Worm (Caenorhabditis elegans) whole organism, early embryonic: ENCODE results near the gene Y75B8A.28.

Experiments
- B0310.2 ChIP-seq: sonication (generic microtip); optimal IDR thresholded peaks from 2 replicates; lab custom pipeline; 2016; ENCODE audit warnings: mild to moderate bottlenecking, missing genetic modification characterization, missing compliant biosample characterization
- F13C5.2 ChIP-seq: sonication (generic microtip); optimal IDR thresholded peaks from 2 replicates; lab custom pipeline; 2017; ENCODE audit warnings: mild to moderate bottlenecking, missing genetic modification characterization, inconsistent platforms, missing compliant biosample characterization
- aly-1 ChIP-seq: sonication (generic microtip); optimal IDR thresholded peaks from 2 replicates; lab custom pipeline; 2016; ENCODE audit warnings: missing genetic modification characterization, missing compliant biosample characterization
- ama-1 ChIP-seq: fragments of 150-350 bp; optimal IDR thresholded peaks from 2 replicates; lab custom pipeline; 2014
- ceh-13 ChIP-seq: fragments of 200-800 bp; sonication (Bioruptor generic); optimal IDR thresholded peaks from 2 replicates; lab custom pipeline; 2018; ENCODE audit warnings: mild to moderate bottlenecking, missing genetic modification characterization, missing compliant biosample characterization
- ceh-36 ChIP-seq: sonication (generic microtip); optimal IDR thresholded peaks from 2 replicates; lab custom pipeline; 2016; ENCODE audit warnings: missing genetic modification characterization, inconsistent platforms, missing compliant biosample characterization
- ets-7 ChIP-seq: sonication (generic microtip); optimal IDR thresholded peaks from 2 replicates; lab custom pipeline; 2016; ENCODE audit warnings: missing genotype, missing genetic modification characterization, missing compliant biosample characterization
- flt-1 ChIP-seq: fragments of 200-800 bp; sonication (Bioruptor generic); IDR thresholded peaks from 2 replicates; pipeline ENCODE4 v1.3.6; 2022; ENCODE audit warnings: missing genetic modification characterization, missing compliant biosample characterization
- hmbx-1 ChIP-seq: sonication (generic microtip); optimal IDR thresholded peaks from 2 replicates; lab custom pipeline; 2016; ENCODE audit warnings: mild to moderate bottlenecking, missing genetic modification characterization, missing compliant biosample characterization
- hmg-4 ChIP-seq: fragments of 200-800 bp; sonication (Bioruptor generic); optimal IDR thresholded peaks from 2 replicates; lab custom pipeline; 2018; ENCODE audit warnings: mild to moderate bottlenecking, missing genetic modification characterization, missing compliant biosample characterization
- hnd-1 ChIP-seq: sonication (generic microtip); optimal IDR thresholded peaks from 2 replicates; lab custom pipeline; 2016; ENCODE audit warnings: missing genetic modification characterization, missing compliant biosample characterization
- pes-1 ChIP-seq: fragments of 200-800 bp; sonication (Bioruptor generic); IDR thresholded peaks from 2 replicates; pipeline ENCODE4 v1.3.6; 2022; ENCODE audit warnings: missing genetic modification reagents, missing genetic modification characterization, missing compliant biosample characterization
- scrt-1 ChIP-seq: fragments of 200-800 bp; sonication (Bioruptor generic); IDR thresholded peaks from 2 replicates; pipeline ENCODE4 v1.3.6; 2022; ENCODE audit warnings: missing genetic modification characterization, missing compliant biosample characterization
- sea-1 ChIP-seq: fragments of 200-800 bp; sonication (Bioruptor generic); conservative IDR thresholded peaks from 2 replicates; pipeline ENCODE4 v1.3.6; 2022; ENCODE audit warnings: missing genetic modification characterization, missing compliant biosample characterization
- tbx-11 ChIP-seq: fragments of 200-800 bp; sonication (Bioruptor generic); IDR thresholded peaks from 2 replicates; pipeline ENCODE4 v1.3.6; 2022; ENCODE audit warnings: missing genetic modification characterization, missing compliant biosample characterization
- tbx-37 ChIP-seq: fragments of 200-800 bp; sonication (Bioruptor generic); conservative IDR thresholded peaks from 2 replicates; pipeline ENCODE4 v1.3.6; 2022; ENCODE audit warnings: missing genetic modification reagents, missing genetic modification characterization, missing compliant biosample characterization
- tra-4 ChIP-seq: sonication (generic microtip); optimal IDR thresholded peaks from 2 replicates; lab custom pipeline; 2017; ENCODE audit warnings: missing genetic modification characterization, missing compliant biosample characterization

The Y75B8A.28 gene

ce11 chrIII:12318794-12319193 lies at the start of gene Y75B8A.28:
TSS of gene Y75B8A.28 (plus strand) at chrIII:12319089.
- no peak for TF ChIP-seq flt-1 (GFP tag; lab: Robert Waterston, UW)
- no peak for TF ChIP-seq ets-7 (tag; lab: Kevin White, UChicago)
- TF ChIP-seq tbx-37 (GFP tag; lab: Robert Waterston, UW) = no peak
- TF ChIP-seq tra-4 (tag; lab: Kevin White, UChicago) = no peak
- no peak for TF ChIP-seq B0310.2 (tag; lab: Kevin White, UChicago)
- TF ChIP-seq aly-1 (tag; lab: Kevin White, UChicago) = no peak
- no peak for TF ChIP-seq hmg-4 (GFP tag; lab: Kevin White, UChicago)
- no peak for TF ChIP-seq ceh-36 (tag; lab: Kevin White, UChicago)
- TF ChIP-seq F13C5.2 (tag; lab: Kevin White, UChicago) = no peak
- TF ChIP-seq tbx-11 (GFP tag; lab: Robert Waterston, UW) = no peak
- TF ChIP-seq ama-1 (lab: Kevin White, UChicago) = no peak
- no peak for TF ChIP-seq hmbx-1 (tag; lab: Kevin White, UChicago)
- TF ChIP-seq hnd-1 (tag; lab: Kevin White, UChicago) = no peak
- no peak for TF ChIP-seq pes-1
- TF ChIP-seq scrt-1 (GFP tag; lab: Robert Waterston, UW) = no peak
- TF ChIP-seq ceh-13 (GFP tag; lab: Kevin White, UChicago) = no peak
- TF ChIP-seq sea-1 = no peak

ce11 chrIII:12269807-12270206 lies 49.1 kb upstream of the Y75B8A.28 start:
- no peak for TF ChIP-seq ets-7 (tag; lab: Kevin White, UChicago)
- no peak for TF ChIP-seq scrt-1 (GFP tag; lab: Robert Waterston, UW)
- no peak for TF ChIP-seq hmbx-1 (tag; lab: Kevin White, UChicago)
- no peak for TF ChIP-seq hnd-1 (tag; lab: Kevin White, UChicago)
- TF ChIP-seq flt-1 (GFP tag; lab: Robert Waterston, UW) = no peak
- TF ChIP-seq tra-4 (tag; lab: Kevin White, UChicago) = no peak
- no peak for TF ChIP-seq ceh-36 (tag; lab: Kevin White, UChicago)
- no peak for TF ChIP-seq pes-1
- TF ChIP-seq tbx-37 (GFP tag; lab: Robert Waterston, UW) = no peak
- no peak for TF ChIP-seq sea-1
- TF ChIP-seq ceh-13 (GFP tag; lab: Kevin White, UChicago) = no peak
- TF ChIP-seq aly-1 (tag; lab: Kevin White, UChicago) = no peak
- no peak for TF ChIP-seq ama-1 (lab: Kevin White, UChicago)
- TF ChIP-seq hmg-4 (GFP tag; lab: Kevin White, UChicago) = no peak
- no peak for TF ChIP-seq F13C5.2 (tag; lab: Kevin White, UChicago)
- no peak for TF ChIP-seq B0310.2 (tag; lab: Kevin White, UChicago)
- no peak for TF ChIP-seq tbx-11 (GFP tag; lab: Robert Waterston, UW)

- TF ChIP-seq ceh-13 (GFP tag; lab: Kevin White, UChicago) (no peak), scrt-1 (GFP tag; lab: Robert Waterston, UW) (no peak), B0310.2 (tag; lab: Kevin White, UChicago) (no peak), flt-1 (GFP tag; lab: Robert Waterston, UW) (no peak), tbx-37 (GFP tag; lab: Robert Waterston, UW) (no peak), sea-1 (no peak), hmg-4 (GFP tag; lab: Kevin White, UChicago) (no peak), pes-1 (no peak), ets-7 (tag; lab: Kevin White, UChicago) (no peak), tra-4 (tag; lab: Kevin White, UChicago) (no peak), hnd-1 (tag; lab: Kevin White, UChicago) (no peak), tbx-11 (GFP tag; lab: Robert Waterston, UW) (no peak), hmbx-1 (tag; lab: Kevin White, UChicago) (no peak), aly-1 (tag; lab: Kevin White, UChicago) (no peak), ama-1 (lab: Kevin White, UChicago) (no peak), ceh-36 (tag; lab: Kevin White, UChicago) (no peak)
Observed at ce11 chrIII:12270391-12270790, 48.5 kb upstream of the Y75B8A.28 start.

ce11 chrIII:12273598-12274090 lies 45.2 kb upstream of the Y75B8A.28 start, which contains the start of the genes Y75B8A.24 and Y75B8A.25:
TSS of gene Y75B8A.24 (minus strand) at chrIII:12273752.
TSS of gene Y75B8A.25 (plus strand) at chrIII:12274040.
- TF ChIP-seq F13C5.2 (tag; lab: Kevin White, UChicago) = no peak
- TF ChIP-seq ets-7 (tag; lab: Kevin White, UChicago) = no peak
- no peak for TF ChIP-seq scrt-1 (GFP tag; lab: Robert Waterston, UW)
- TF ChIP-seq tbx-37 (GFP tag; lab: Robert Waterston, UW) = peak; percentile 45; the same call in 1 of the 2 replicates

DNA sequence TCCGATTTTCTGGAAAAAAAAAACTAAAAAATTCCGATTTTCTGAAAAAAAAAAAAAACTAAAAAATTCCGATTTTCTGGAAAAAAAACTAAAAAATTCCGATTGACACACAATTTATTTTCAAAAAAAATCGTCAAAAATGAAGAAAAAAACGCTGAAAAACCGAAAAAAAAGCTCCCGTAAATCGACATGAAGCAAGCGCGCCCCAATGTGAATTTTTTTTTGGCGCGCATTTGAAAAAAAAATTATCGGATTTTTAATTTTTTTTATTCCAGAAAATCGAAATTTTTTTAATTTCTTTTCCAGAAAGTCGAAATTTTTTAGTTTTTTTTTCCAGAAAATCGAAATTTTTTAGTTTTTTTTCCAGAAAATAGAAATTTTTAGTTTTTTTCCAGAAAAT lies 40.1 kb upstream of the Y75B8A.28 start:
- no peak for TF ChIP-seq ets-7 (tag; lab: Kevin White, UChicago)

ce11 chrIII:12284157-12284556 lies 34.7 kb upstream of the Y75B8A.28 start:
- no peak for TF ChIP-seq pes-1
- TF ChIP-seq sea-1 = no peak
- no peak for TF ChIP-seq hmg-4 (GFP tag; lab: Kevin White, UChicago)
- TF ChIP-seq hmbx-1 (tag; lab: Kevin White, UChicago) = no peak
- no peak for TF ChIP-seq ceh-36 (tag; lab: Kevin White, UChicago)
- TF ChIP-seq B0310.2 (tag; lab: Kevin White, UChicago) = no peak
- no peak for TF ChIP-seq tra-4 (tag; lab: Kevin White, UChicago)
- TF ChIP-seq aly-1 (tag; lab: Kevin White, UChicago) = no peak
- no peak for TF ChIP-seq hnd-1 (tag; lab: Kevin White, UChicago)
- no peak for TF ChIP-seq flt-1 (GFP tag; lab: Robert Waterston, UW)
- no peak for TF ChIP-seq tbx-11 (GFP tag; lab: Robert Waterston, UW)
- no peak for TF ChIP-seq F13C5.2 (tag; lab: Kevin White, UChicago)
- no peak for TF ChIP-seq ets-7 (tag; lab: Kevin White, UChicago)
- TF ChIP-seq tbx-37 (GFP tag; lab: Robert Waterston, UW) = no peak

DNA sequence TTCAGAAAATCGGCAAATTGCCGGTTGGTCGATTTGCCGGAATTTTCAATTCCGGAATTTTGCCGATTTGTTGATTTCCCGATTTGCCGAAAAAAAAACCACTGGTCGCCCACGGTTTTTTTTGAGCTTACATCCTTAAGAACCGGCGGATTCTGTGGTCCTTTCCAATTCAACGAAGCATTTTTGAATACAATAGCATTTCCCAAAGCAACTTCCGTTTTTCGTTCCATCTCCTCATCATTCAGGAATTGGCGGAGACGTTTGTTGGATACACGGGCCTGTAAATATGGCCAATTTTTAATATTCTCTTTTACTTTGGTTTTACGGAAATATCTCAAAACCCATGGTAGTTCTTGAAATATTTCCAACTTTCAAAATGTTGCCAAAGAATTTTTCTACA lies 26.4 kb upstream of the Y75B8A.28 start:
- TF ChIP-seq flt-1 (GFP tag; lab: Robert Waterston, UW) (no peak), pes-1 (no peak), ama-1 (lab: Kevin White, UChicago) (no peak), sea-1 (no peak), scrt-1 (GFP tag; lab: Robert Waterston, UW) (no peak), F13C5.2 (tag; lab: Kevin White, UChicago) (no peak), B0310.2 (tag; lab: Kevin White, UChicago) (no peak), hnd-1 (tag; lab: Kevin White, UChicago) (no peak), aly-1 (tag; lab: Kevin White, UChicago) (no peak), tbx-11 (GFP tag; lab: Robert Waterston, UW) (no peak), ets-7 (tag; lab: Kevin White, UChicago) (no peak)
